Fruit fly (Drosophila melanogaster): ENCODE data around the gene CG32486.
A peak's percentile ranks its signal among the peaks of the same experiment; 100 is the strongest.

Gene CG32486

dm6 chr3L:3090581-3091345 lies 20.1 kb upstream of the CG32486 start (continued):
- no peak for TF ChIP-seq Meics (GFP tag; optimal IDR thresholded peaks at IDR 0.05)
- TF ChIP-seq NC2β (GFP tag; optimal IDR thresholded peaks at IDR 0.05): peak; percentile 64
- TF ChIP-seq btn (GFP tag; optimal IDR thresholded peaks at IDR 0.05): peak; percentile 24
- TF ChIP-seq row (GFP tag; IDR thresholded peaks at IDR 0.05): peak; percentile 47; the same call in 2 of the 3 replicates
- TF ChIP-seq sisA (GFP tag; IDR thresholded peaks at IDR 0.05): peak; percentile 24; the same call in 1 of the 2 replicates
- no peak for TF ChIP-seq vfl (GFP tag; optimal IDR thresholded peaks at IDR 0.05)
- TF ChIP-seq danr (GFP tag; IDR thresholded peaks at IDR 0.05): no peak
- TF ChIP-seq H15 (GFP tag; IDR thresholded peaks at IDR 0.05): no peak
- TF ChIP-seq br (optimal IDR thresholded peaks at IDR 0.05): no peak
- TF ChIP-seq prd (optimal IDR thresholded peaks at IDR 0.05): no peak
- peak; percentile 57 for TF ChIP-seq prd (GFP tag; IDR thresholded peaks at IDR 0.05)
- peak; percentile 45 for TF ChIP-seq CG1792 (GFP tag; optimal IDR thresholded peaks at IDR 0.05)
- no peak for TF ChIP-seq zfh2 (GFP tag; optimal IDR thresholded peaks at IDR 0.05)
- peak; percentile 57 for TF ChIP-seq Fer1 (GFP tag; optimal IDR thresholded peaks at IDR 0.05)
- no peak for TF ChIP-seq Fer2 (tag; optimal IDR thresholded peaks at IDR 0.05)
- peak; percentile 67 for TF ChIP-seq Jarid2 (GFP tag; optimal IDR thresholded peaks at IDR 0.05)
- TF ChIP-seq CG8765 (GFP tag; IDR thresholded peaks at IDR 0.05): 0 out of 2 replicates have a peak, but pooled peaks have one; percentile 5
- no peak for TF ChIP-seq gcm2 (GFP tag; optimal IDR thresholded peaks at IDR 0.05)
- TF ChIP-seq CG10979 (tag; optimal IDR thresholded peaks at IDR 0.05): peak; percentile 45
- 0 out of 2 replicates have a peak, but pooled peaks have one; percentile 19 for TF ChIP-seq CG11085 (GFP tag; IDR thresholded peaks at IDR 0.05)
- peak; percentile 60 for TF ChIP-seq CG10959 (GFP tag; IDR thresholded peaks at IDR 0.05)
- peak; percentile 34 for TF ChIP-seq CG17385 (GFP tag; optimal IDR thresholded peaks at IDR 0.05)
- peak; percentile 11 for TF ChIP-seq CG12155 (GFP tag; optimal IDR thresholded peaks at IDR 0.05)
- peak in 1 of 2 experiments; percentile 63 for TF ChIP-seq tll (GFP tag; optimal IDR thresholded peaks at IDR 0.05)
- peak; percentile 67; the same call in 1 of the 2 replicates for TF ChIP-seq seq (GFP tag; IDR thresholded peaks at IDR 0.05)
- TF ChIP-seq CG12769 (tag; optimal IDR thresholded peaks at IDR 0.05): no peak
- TF ChIP-seq Eip74EF (GFP tag; optimal IDR thresholded peaks at IDR 0.05): peak in 1 of 2 experiments; percentile 20
- TF ChIP-seq Stat92E (GFP tag; optimal IDR thresholded peaks at IDR 0.05): peak in 1 of 3 experiments; percentile 81
- no peak for TF ChIP-seq CrebB (tag; optimal IDR thresholded peaks at IDR 0.05)
- TF ChIP-seq crp (GFP tag; optimal IDR thresholded peaks at IDR 0.05): no peak
- TF ChIP-seq sens (GFP tag): peak; percentile 89
- no peak for TF ChIP-seq slp2 (GFP tag; optimal IDR thresholded peaks at IDR 0.05)
- TF ChIP-seq ttk (GFP tag; IDR thresholded peaks at IDR 0.05): peak; percentile 43; the same call in 1 of the 2 replicates
- TF ChIP-seq Blimp-1 (GFP tag; optimal IDR thresholded peaks at IDR 0.05): peak; percentile 48
- no peak for TF ChIP-seq Hr78 (GFP tag; optimal IDR thresholded peaks at IDR 0.05)
- no peak for TF ChIP-seq toy (GFP tag; IDR thresholded peaks at IDR 0.05)
- TF ChIP-seq wek (GFP tag; optimal IDR thresholded peaks at IDR 0.05): no peak
- peak; percentile 88 for TF ChIP-seq CG13894 (tag; optimal IDR thresholded peaks at IDR 0.05)
- peak; percentile 51 for TF ChIP-seq Bdp1 (GFP tag; optimal IDR thresholded peaks at IDR 0.05)
- TF ChIP-seq HHEX (GFP tag; optimal IDR thresholded peaks at IDR 0.05): no peak
- TF ChIP-seq CG7786 (GFP tag; optimal IDR thresholded peaks at IDR 0.05): peak; percentile 53
- peak; percentile 26; the same call in 1 of the 2 replicates for TF ChIP-seq Adf1 (GFP tag; IDR thresholded peaks at IDR 0.05)
- no peak for TF ChIP-seq CG17186 (GFP tag; optimal IDR thresholded peaks at IDR 0.05)
- TF ChIP-seq Poxn (GFP tag; IDR thresholded peaks at IDR 0.05): no peak
- peak; percentile 22 for TF ChIP-seq CG15011 (GFP tag; optimal IDR thresholded peaks at IDR 0.05)
- TF ChIP-seq eve (GFP tag; optimal IDR thresholded peaks at IDR 0.05): no peak
- no peak; the same call in 1 of the 2 replicates for TF ChIP-seq CG31441 (GFP tag; IDR thresholded peaks at IDR 0.05)
- TF ChIP-seq CG17328 (GFP tag; IDR thresholded peaks at IDR 0.05): peak; percentile 43; the same call in 1 of the 2 replicates
- TF ChIP-seq CG1603 (tag; optimal IDR thresholded peaks at IDR 0.05): peak; percentile 42

All from whole organism, embryonic.